Worm (Caenorhabditis elegans): ENCODE data around the gene nhr-275.

DNA sequence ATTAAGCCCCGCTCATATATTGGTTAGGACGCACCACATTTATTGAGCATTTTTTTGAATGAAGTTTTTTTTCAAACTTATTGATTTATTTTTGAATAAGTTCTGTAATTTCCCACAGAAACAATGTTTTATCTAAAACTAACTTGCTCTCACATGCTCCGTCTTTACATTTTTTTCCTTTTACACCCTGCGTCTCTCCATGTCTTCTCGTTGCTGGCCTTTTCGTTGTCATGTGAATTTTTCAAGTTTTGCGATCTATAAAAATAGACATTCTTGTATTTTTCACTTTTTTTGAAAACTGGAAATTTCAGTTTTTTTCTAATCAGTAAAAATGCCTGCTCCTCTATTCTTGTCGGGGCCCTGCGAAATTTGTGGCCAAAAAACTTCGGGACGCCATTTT is 35.9 kb downstream of the nhr-275 start, which contains the start of gene nhr-134:
- TF ChIP-seq nhr-237 (tag; optimal IDR thresholded peaks at IDR 0.05) (no peak), sptf-1 (tag; optimal IDR thresholded peaks at IDR 0.05) (no peak), zag-1 (tag; optimal IDR thresholded peaks at IDR 0.05) (no peak), aly-2 (tag; optimal IDR thresholded peaks at IDR 0.05) (no peak), ama-1 (optimal IDR thresholded peaks at IDR 0.05) (no peak), unc-98 (GFP tag; IDR thresholded peaks at IDR 0.05) (no peak), fkh-10 (GFP tag; optimal IDR thresholded peaks at IDR 0.05) (no peak), lin-13 (GFP tag; optimal IDR thresholded peaks at IDR 0.05) (no peak), mdl-1 (tag; optimal IDR thresholded peaks at IDR 0.05) (no peak), ets-5 (GFP tag; IDR thresholded peaks at IDR 0.05) (no peak), nhr-77 (tag; optimal IDR thresholded peaks at IDR 0.05) (no peak), egl-27 (tag; optimal IDR thresholded peaks at IDR 0.05) (no peak), ztf-11 (tag; optimal IDR thresholded peaks at IDR 0.05) (no peak)
